Worm (Caenorhabditis elegans) whole organism, midembryonic: Measurements from ENCODE around the gene F48G7.7.

Source experiments
- T22C8.4 ChIP-seq: fragments of 200-800 bp; sonication (Bioruptor generic); IDR thresholded peaks from 2 replicates; pipeline ENCODE4 v1.3.6; 2022; ENCODE audit warnings: missing genetic modification characterization, missing compliant biosample characterization
- cog-1 ChIP-seq: sonication (generic microtip); optimal IDR thresholded peaks from 2 replicates; lab custom pipeline; 2016; ENCODE audit warnings: missing genetic modification characterization, missing compliant biosample characterization
- flt-1 ChIP-seq: fragments of 200-800 bp; sonication (Bioruptor generic); IDR thresholded peaks from 2 replicates; pipeline ENCODE4 v1.3.6; 2022; ENCODE audit warnings: missing genetic modification characterization, missing compliant biosample characterization
- med-1 ChIP-seq: sonication (generic microtip); optimal IDR thresholded peaks from 2 replicates; lab custom pipeline; 2017; ENCODE audit warnings: missing genetic modification characterization, mild to moderate bottlenecking, missing compliant biosample characterization, antibody characterized with exemption, missing genetic modification reagents; ENCODE audit not compliant: insufficient read depth
- ref-1 ChIP-seq: fragments of 200-800 bp; sonication (Bioruptor generic); conservative IDR thresholded peaks from 2 replicates; pipeline ENCODE4 v1.3.6; 2022; ENCODE audit warnings: missing genetic modification reagents, missing genetic modification characterization, missing compliant biosample characterization
- tab-1 ChIP-seq: fragments of 200-800 bp; sonication (Bioruptor generic); IDR thresholded peaks from 2 replicates; pipeline ENCODE4 v1.3.6; 2022; ENCODE audit warnings: missing genetic modification characterization, missing compliant biosample characterization
- ztf-23 ChIP-seq: fragments of 200-800 bp; sonication (Bioruptor generic); IDR thresholded peaks from 2 replicates; pipeline ENCODE4 v1.3.6; 2022; ENCODE audit warnings: missing genetic modification reagents, missing genetic modification characterization, missing compliant biosample characterization
- ztf-29 ChIP-seq: fragments of 200-800 bp; sonication (Bioruptor generic); IDR thresholded peaks from 2 replicates; pipeline ENCODE4 v1.3.6; 2022; ENCODE audit warnings: missing genetic modification reagents, missing genetic modification characterization, missing compliant biosample characterization

DNA sequence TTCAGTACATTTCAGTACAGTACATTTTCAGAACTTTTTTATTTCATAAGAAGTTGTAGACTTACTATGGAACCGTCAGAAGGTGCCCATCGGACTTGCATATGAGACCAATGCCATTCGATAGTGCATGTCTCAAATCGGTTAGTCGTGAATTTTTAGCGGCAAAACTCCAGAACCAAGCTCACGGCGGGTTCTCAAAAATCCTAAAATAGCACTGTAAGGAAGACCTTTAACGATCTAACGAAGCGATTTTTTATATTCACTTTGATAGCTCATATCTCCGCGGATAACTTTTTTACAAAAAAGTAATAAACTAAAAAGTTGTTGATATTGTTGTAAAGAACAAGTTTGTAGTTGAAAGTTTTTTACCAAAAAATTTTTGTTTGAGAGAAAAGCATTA, 48.0 kb upstream of the F48G7.7 start, which contains the start of gene sru-25:
- TF ChIP-seq cog-1 (tag; lab: Kevin White, UChicago) (no peak), ztf-23 (GFP tag; lab: Robert Waterston, UW) (no peak), ztf-29 (no peak), tab-1 (no peak), T22C8.4 (GFP tag; lab: Robert Waterston, UW) (no peak), flt-1 (GFP tag; lab: Robert Waterston, UW) (no peak), ref-1 (GFP tag; lab: Robert Waterston, UW) (no peak), med-1 (GFP tag; lab: Kevin White, UChicago) (no peak)
